Worm (Caenorhabditis elegans) whole organism, L4 larva: ENCODE results near the gene npax-4.

Source experiments
- F10B5.3 ChIP-seq: sonication (generic microtip); optimal IDR thresholded peaks from 2 replicates; lab custom pipeline; 2016; ENCODE audit warnings: mild to moderate bottlenecking, missing genetic modification characterization, missing compliant biosample characterization
- F37D6.2 ChIP-seq: sonication (generic microtip); optimal IDR thresholded peaks from 2 replicates; lab custom pipeline; 2016; ENCODE audit warnings: mild to moderate bottlenecking, missing genetic modification characterization, missing compliant biosample characterization
- F44E2.7 ChIP-seq: fragments of 200-800 bp; sonication (Bioruptor generic); IDR thresholded peaks from 2 replicates; pipeline ENCODE4 v2.1.2; 2022; ENCODE audit warnings: missing genetic modification characterization, missing compliant biosample characterization
- T20F7.1 ChIP-seq: fragments of 200-800 bp; sonication (Bioruptor generic); optimal IDR thresholded peaks from 2 replicates; lab custom pipeline; 2018; ENCODE audit warnings: mild to moderate bottlenecking, missing genetic modification characterization, missing compliant biosample characterization
- Y105C5A.15 ChIP-seq: fragments of 200-800 bp; sonication (Bioruptor generic); IDR thresholded peaks from 2 replicates; pipeline ENCODE4 v1.3.6; 2022; ENCODE audit warnings: missing genetic modification characterization, missing compliant biosample characterization
- ZK337.2 ChIP-seq: fragments of 200-800 bp; sonication (Bioruptor generic); IDR thresholded peaks from 2 replicates; pipeline ENCODE4 v1.3.6; 2022; ENCODE audit warnings: missing genetic modification reagents, missing genetic modification characterization, missing compliant biosample characterization
- aly-2 ChIP-seq: sonication (generic microtip); optimal IDR thresholded peaks from 2 replicates; lab custom pipeline; 2018; ENCODE audit warnings: missing biosample characterization, missing genetic modification characterization
- attf-4 ChIP-seq: sonication (generic microtip); optimal IDR thresholded peaks from 3 replicates; lab custom pipeline; 2017; ENCODE audit warnings: missing biosample characterization, missing genetic modification characterization
- ceh-20 ChIP-seq: fragments of 200-800 bp; sonication (Bioruptor generic); IDR thresholded peaks from 2 replicates; pipeline ENCODE4 v1.3.6; 2022; ENCODE audit warnings: missing genetic modification reagents, missing genetic modification characterization, missing compliant biosample characterization
- ceh-28 ChIP-seq: fragments of 150-350 bp; optimal IDR thresholded peaks from 2 replicates; lab custom pipeline; 2014; ENCODE audit warnings: missing biosample characterization, missing genetic modification reagents, missing genetic modification characterization
- ceh-44 ChIP-seq: fragments of 200-800 bp; sonication (Bioruptor generic); IDR thresholded peaks from 2 replicates; pipeline ENCODE4 v1.3.6; 2022; ENCODE audit warnings: missing genetic modification reagents, missing genetic modification characterization, missing compliant biosample characterization
- ceh-82 ChIP-seq: sonication (generic microtip); optimal IDR thresholded peaks from 2 replicates; lab custom pipeline; 2017; ENCODE audit warnings: missing biosample characterization, missing genetic modification characterization
- duxl-1 ChIP-seq: sonication (generic microtip); optimal IDR thresholded peaks from 2 replicates; lab custom pipeline; 2016; ENCODE audit warnings: mild to moderate bottlenecking, missing genetic modification characterization, moderate library complexity, missing compliant biosample characterization; ENCODE audit not compliant: poor library complexity
- dve-1 ChIP-seq: sonication (generic microtip); optimal IDR thresholded peaks from 2 replicates; lab custom pipeline; 2017; ENCODE audit warnings: antibody characterized with exemption, mild to moderate bottlenecking, missing genetic modification characterization, missing compliant biosample characterization; ENCODE audit not compliant: insufficient read depth
- egl-43 ChIP-seq: fragments of 200-800 bp; sonication (Bioruptor generic); IDR thresholded peaks from 2 replicates; pipeline ENCODE4 v1.3.6; 2022; ENCODE audit warnings: missing genetic modification reagents, missing genetic modification characterization, missing compliant biosample characterization
- fos-1 ChIP-seq: fragments of 150-350 bp; optimal IDR thresholded peaks from 2 replicates; lab custom pipeline; 2014; ENCODE audit warnings: missing biosample characterization, missing genetic modification characterization
- hif-1 ChIP-seq, 2 experiments: sonication (generic microtip); optimal IDR thresholded peaks; 2 replicates each; lab custom pipeline; 2016 to 2017; ENCODE audit warnings: missing compliant biosample characterization in 2 of 2, missing genetic modification characterization in 2 of 2, missing genetic modification reagents in 2 of 2, missing genotype in 2 of 2, mild to moderate bottlenecking in 1 of 2
- hlh-11 ChIP-seq: fragments of 200-800 bp; sonication (Bioruptor generic); optimal IDR thresholded peaks from 2 replicates; lab custom pipeline; 2018; ENCODE audit warnings: mild to moderate bottlenecking, missing genetic modification characterization, missing compliant biosample characterization
- hlh-30 ChIP-seq: sonication (generic microtip); optimal IDR thresholded peaks from 2 replicates; lab custom pipeline; 2017; ENCODE audit warnings: antibody characterized with exemption, mild to moderate bottlenecking, missing genetic modification characterization, missing compliant biosample characterization; ENCODE audit not compliant: insufficient read depth
- jun-1 ChIP-seq: fragments of 150-350 bp; optimal IDR thresholded peaks from 2 replicates; lab custom pipeline; 2014; ENCODE audit warnings: missing biosample characterization, missing genetic modification reagents, missing genetic modification characterization
- lim-7 ChIP-seq: fragments of 200-800 bp; sonication (Bioruptor generic); IDR thresholded peaks from 2 replicates; pipeline ENCODE4 v1.3.6; 2022; ENCODE audit warnings: missing genetic modification characterization, missing compliant biosample characterization
- lin-13 ChIP-seq: fragments of 150-350 bp; optimal IDR thresholded peaks from 2 replicates; lab custom pipeline; 2014; ENCODE audit warnings: missing biosample characterization, missing genetic modification reagents, missing genetic modification characterization
- lin-29 ChIP-seq: fragments of 200-800 bp; sonication (Bioruptor generic); IDR thresholded peaks from 2 replicates; pipeline ENCODE4 v1.3.6; 2022; ENCODE audit warnings: missing genetic modification reagents, missing genetic modification characterization, missing compliant biosample characterization
- lin-39 ChIP-seq: fragments of 150-350 bp; optimal IDR thresholded peaks from 2 replicates; lab custom pipeline; 2014; ENCODE audit warnings: missing biosample characterization, missing genetic modification reagents, missing genetic modification characterization
- lsy-2 ChIP-seq, 2 experiments: fragments of 150-350 bp in 1 of 2; sonication (generic microtip) in 1 of 2; optimal IDR thresholded peaks; 2 replicates each; lab custom pipeline; 2014 to 2017; ENCODE audit warnings: missing biosample characterization in 2 of 2, missing genetic modification characterization in 2 of 2
- madf-9 ChIP-seq: fragments of 200-800 bp; sonication (Bioruptor generic); conservative IDR thresholded peaks from 2 replicates; pipeline ENCODE4 v1.3.6; 2022; ENCODE audit warnings: missing genetic modification reagents, missing genetic modification characterization, missing compliant biosample characterization
- mdl-1 ChIP-seq, 2 experiments: fragments of 150-350 bp in 1 of 2; sonication (generic microtip) in 1 of 2; optimal IDR thresholded peaks; 2 replicates each; lab custom pipeline; 2014 to 2017; ENCODE audit warnings: missing biosample characterization in 2 of 2, missing genetic modification characterization in 2 of 2
- mdt-29 ChIP-seq: fragments of 200-800 bp; sonication (Bioruptor generic); IDR thresholded peaks from 2 replicates; pipeline ENCODE4 v1.3.6; 2022; ENCODE audit warnings: missing genetic modification reagents, missing genetic modification characterization, missing compliant biosample characterization
- mep-1 ChIP-seq: fragments of 150-350 bp; sonication (generic microtip); optimal IDR thresholded peaks from 3 replicates; lab custom pipeline; 2014; ENCODE audit warnings: missing biosample characterization, missing genetic modification characterization
- mes-2 ChIP-seq: sonication (generic microtip); optimal IDR thresholded peaks from 2 replicates; lab custom pipeline; 2016; ENCODE audit warnings: missing genotype, mild to moderate bottlenecking, missing genetic modification characterization, missing compliant biosample characterization; ENCODE audit not compliant: poor library complexity, severe bottlenecking
- mxl-3 ChIP-seq: fragments of 200-800 bp; sonication (Bioruptor generic); optimal IDR thresholded peaks from 2 replicates; lab custom pipeline; 2018; ENCODE audit warnings: mild to moderate bottlenecking, missing genetic modification characterization, missing compliant biosample characterization
- nhr-102 ChIP-seq: sonication (generic microtip); optimal IDR thresholded peaks from 2 replicates; lab custom pipeline; 2016; ENCODE audit warnings: mild to moderate bottlenecking, missing genetic modification characterization, moderate library complexity, missing compliant biosample characterization
- nhr-111 ChIP-seq: fragments of 200-800 bp; sonication (Bioruptor generic); optimal IDR thresholded peaks from 2 replicates; lab custom pipeline; 2018; ENCODE audit warnings: mild to moderate bottlenecking, missing genetic modification characterization, missing compliant biosample characterization
- nhr-237 ChIP-seq: sonication (generic microtip); optimal IDR thresholded peaks from 2 replicates; lab custom pipeline; 2017; ENCODE audit warnings: missing biosample characterization, missing genetic modification characterization
- nhr-25 ChIP-seq: sonication (generic microtip); optimal IDR thresholded peaks from 2 replicates; lab custom pipeline; 2017; ENCODE audit warnings: missing genetic modification characterization, mild to moderate bottlenecking, missing compliant biosample characterization, antibody characterized with exemption, moderate library complexity, borderline replicate concordance; ENCODE audit not compliant: insufficient read depth
- nhr-28 ChIP-seq: fragments of 150-350 bp; optimal IDR thresholded peaks from 2 replicates; lab custom pipeline; 2014; ENCODE audit warnings: missing biosample characterization, missing genetic modification characterization
- nhr-42 ChIP-seq: fragments of 200-800 bp; sonication (Bioruptor generic); IDR thresholded peaks from 2 replicates; pipeline ENCODE4 v1.3.6; 2022; ENCODE audit warnings: missing genetic modification characterization, missing compliant biosample characterization
- nhr-48 ChIP-seq: sonication (generic microtip); optimal IDR thresholded peaks from 2 replicates; lab custom pipeline; 2016; ENCODE audit warnings: mild to moderate bottlenecking, missing genetic modification characterization, missing compliant biosample characterization
- nhr-77 ChIP-seq: fragments of 150-350 bp; optimal IDR thresholded peaks from 2 replicates; lab custom pipeline; 2014; ENCODE audit warnings: missing biosample characterization, missing genetic modification characterization
- pqm-1 ChIP-seq: sonication (generic microtip); optimal IDR thresholded peaks from 2 replicates; lab custom pipeline; 2017; ENCODE audit warnings: missing biosample characterization, missing genetic modification characterization
- rbr-2 ChIP-seq: sonication (generic microtip); optimal IDR thresholded peaks from 2 replicates; lab custom pipeline; 2016; ENCODE audit warnings: missing genotype, missing genetic modification characterization, missing compliant biosample characterization
- set-16 ChIP-seq: fragments of 200-800 bp; sonication (Bioruptor generic); IDR thresholded peaks from 2 replicates; pipeline ENCODE4 v1.3.6; 2022; ENCODE audit warnings: missing genetic modification reagents, missing genetic modification characterization, missing compliant biosample characterization
- snpc-1.2 ChIP-seq: fragments of 200-800 bp; sonication (Bioruptor generic); IDR thresholded peaks from 2 replicates; pipeline ENCODE4 v1.3.6; 2022; ENCODE audit warnings: missing genetic modification reagents, missing genetic modification characterization, missing compliant biosample characterization
- snpc-4 ChIP-seq: fragments of 150-350 bp; optimal IDR thresholded peaks from 2 replicates; lab custom pipeline; 2014; ENCODE audit warnings: missing biosample characterization, missing genetic modification characterization
- spr-1 ChIP-seq: sonication (generic microtip); optimal IDR thresholded peaks from 2 replicates; lab custom pipeline; 2016; ENCODE audit warnings: mild to moderate bottlenecking, missing genetic modification characterization, missing compliant biosample characterization
- spr-3 ChIP-seq: fragments of 200-800 bp; sonication (Bioruptor generic); optimal IDR thresholded peaks from 2 replicates; lab custom pipeline; 2018; ENCODE audit warnings: mild to moderate bottlenecking, missing genetic modification characterization, missing compliant biosample characterization
- tag-97 ChIP-seq: fragments of 200-800 bp; sonication (Bioruptor generic); IDR thresholded peaks from 2 replicates; pipeline ENCODE4 v1.3.6; 2022; ENCODE audit warnings: missing genetic modification characterization, missing compliant biosample characterization
- unc-130 ChIP-seq: sonication (generic microtip); optimal IDR thresholded peaks from 2 replicates; lab custom pipeline; 2016; ENCODE audit warnings: missing genetic modification reagents, missing genetic modification characterization, missing compliant biosample characterization
- unc-39 ChIP-seq: sonication (generic microtip); optimal IDR thresholded peaks from 2 replicates; lab custom pipeline; 2017; ENCODE audit warnings: missing biosample characterization, missing genetic modification characterization
- vab-7 ChIP-seq: fragments of 200-800 bp; sonication (Bioruptor generic); IDR thresholded peaks from 2 replicates; pipeline ENCODE4 v1.3.6; 2022; ENCODE audit warnings: missing genetic modification reagents, missing genetic modification characterization, missing compliant biosample characterization
- zip-11 ChIP-seq: fragments of 200-800 bp; sonication (Bioruptor generic); IDR thresholded peaks from 2 replicates; pipeline ENCODE4 v1.3.6; 2022; ENCODE audit warnings: missing genetic modification characterization, missing compliant biosample characterization
- ztf-7 ChIP-seq: fragments of 150-350 bp; optimal IDR thresholded peaks from 2 replicates; lab custom pipeline; 2014; ENCODE audit warnings: missing biosample characterization, missing genetic modification characterization

The npax-4 gene

DNA sequence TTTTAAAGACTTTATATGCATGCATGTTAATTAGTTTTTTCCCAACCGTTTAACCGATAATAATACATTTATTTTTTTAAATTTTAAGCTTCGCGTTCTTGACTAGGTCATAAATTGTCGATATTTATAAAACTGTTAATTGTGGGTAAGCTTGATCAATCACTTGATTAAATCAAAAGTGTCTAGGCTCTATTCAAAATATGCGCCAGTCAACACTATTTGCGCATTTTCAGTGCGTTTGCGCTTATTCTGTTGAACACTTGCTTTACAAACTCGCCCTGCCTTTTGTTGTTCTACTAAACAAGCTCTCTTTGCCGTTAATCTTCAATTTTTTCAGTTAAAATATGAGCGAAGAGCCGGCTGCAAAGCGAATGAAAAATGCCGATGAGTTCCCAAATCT is 11.4 kb upstream of the npax-4 start, which contains the start of gene spr-2:
spr-2 (plus strand) TSS at position 332 of the 400 bp plus-strand sequence.
- TF ChIP-seq mdt-29 (GFP tag; lab: Robert Waterston, UW) (no peak), pqm-1 (peak; percentile 1), jun-1 (tag; lab: Kevin White, UChicago) (no peak), set-16 (no peak), nhr-28 (tag; lab: Kevin White, UChicago) (peak; percentile 38), vab-7 (GFP tag; lab: Robert Waterston, UW) (peak; percentile 60), nhr-42 (GFP tag; lab: Robert Waterston, UW) (no peak), lin-29 (GFP tag; lab: Robert Waterston, UW) (no peak), ceh-82 (no peak), tag-97 (GFP tag; lab: Robert Waterston, UW) (no peak), ZK337.2 (GFP tag; lab: Robert Waterston, UW) (no peak), attf-4 (tag; lab: Kevin White, UChicago) (no peak), ztf-7 (tag; lab: Kevin White, UChicago) (peak; percentile 62), lin-39 (tag; lab: Kevin White, UChicago) (no peak), spr-1 (tag; lab: Kevin White, UChicago) (peak; percentile 33), egl-43 (GFP tag; lab: Robert Waterston, UW) (no peak), ceh-44 (no peak), spr-3 (GFP tag; lab: Kevin White, UChicago) (peak; percentile 32), lim-7 (GFP tag; lab: Robert Waterston, UW) (no peak), rbr-2 (peak; percentile 73), snpc-1.2 (no peak), snpc-4 (tag; lab: Kevin White, UChicago) (no peak), T20F7.1 (peak; percentile 79), hlh-11 (tag; lab: Kevin White, UChicago) (no peak), nhr-111 (GFP tag; lab: Kevin White, UChicago) (no peak), lsy-2 (tag; optimal IDR thresholded peaks at IDR 0.05; lab: Kevin White, UChicago) (peak in 1 of 2 experiments; percentile 88), nhr-48 (tag; lab: Kevin White, UChicago) (peak; percentile 26), ceh-28 (tag; lab: Kevin White, UChicago) (no peak), nhr-237 (no peak), hif-1 (tag; optimal IDR thresholded peaks at IDR 0.05; lab: Kevin White, UChicago) (no peak), F10B5.3 (no peak), hlh-30 (peak; percentile 70), unc-39 (no peak), F44E2.7 (GFP tag; lab: Robert Waterston, UW) (no peak), fos-1 (no peak), nhr-25 (tag; lab: Kevin White, UChicago) (no peak), duxl-1 (tag; lab: Kevin White, UChicago) (peak; percentile 35), lin-13 (peak; percentile 19), nhr-77 (tag; lab: Kevin White, UChicago) (no peak), aly-2 (tag; lab: Kevin White, UChicago) (no peak), ceh-20 (no peak), mep-1 (tag; lab: Kevin White, UChicago) (peak; percentile 79), F37D6.2 (tag; lab: Kevin White, UChicago) (peak; percentile 35), mdl-1 (tag; optimal IDR thresholded peaks at IDR 0.05; lab: Kevin White, UChicago) (no peak), Y105C5A.15 (no peak), zip-11 (no peak), unc-130 (GFP tag; lab: Kevin White, UChicago) (no peak), dve-1 (tag; lab: Kevin White, UChicago) (peak; percentile 67), mxl-3 (GFP tag; lab: Kevin White, UChicago) (peak; percentile 44), madf-9 (GFP tag; lab: Robert Waterston, UW) (no peak), nhr-102 (peak; percentile 68), mes-2 (tag; lab: Kevin White, UChicago) (no peak)
